Worm (Caenorhabditis elegans) whole organism, mixed stage, embryonic: ENCODE measurements around the gene pgph-3.

ENCODE experiments used
- blmp-1 ChIP-seq: fragments of 150-350 bp; optimal IDR thresholded peaks from 2 replicates; lab custom pipeline; 2014; ENCODE audit warnings: missing biosample characterization, missing genetic modification characterization
- pha-4 ChIP-seq: fragments of 150-350 bp; optimal IDR thresholded peaks from 2 replicates; lab custom pipeline; 2018; ENCODE audit warnings: missing biosample characterization, missing genetic modification reagents, missing genetic modification characterization
- unc-62 ChIP-seq: fragments of 150-350 bp; optimal IDR thresholded peaks from 2 replicates; lab custom pipeline; 2014; ENCODE audit warnings: missing biosample characterization, missing genetic modification reagents, missing genetic modification characterization

Gene pgph-3

DNA sequence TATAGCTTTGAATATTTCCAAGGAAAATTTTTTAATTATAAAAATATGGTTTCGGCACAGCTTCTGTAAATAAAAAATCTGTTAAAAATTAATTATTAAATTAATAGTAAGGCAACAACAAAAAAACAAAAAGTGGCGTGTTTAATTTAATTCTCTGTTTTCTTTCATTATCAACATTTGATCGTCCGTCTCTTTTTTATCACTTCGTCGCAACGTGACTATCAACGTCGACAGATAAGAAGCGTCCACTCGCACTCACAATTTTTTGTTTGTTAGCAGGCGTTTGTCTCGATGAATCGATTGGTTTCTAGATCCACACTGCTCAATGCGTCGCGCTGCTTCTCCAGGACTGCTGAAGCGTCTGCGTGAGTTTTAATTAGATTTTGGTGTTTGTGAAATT lies 51.0 kb downstream of the pgph-3 start, which contains the start of gene gcst-1:
TSS of gene gcst-1 (plus strand) at position 277 of the 400 bp plus-strand sequence.
- TF ChIP-seq blmp-1 (no peak), unc-62 (GFP tag; lab: Kevin White, UChicago) (no peak), pha-4 (tag; lab: Kevin White, UChicago) (no peak)
